Worm (Caenorhabditis elegans): ENCODE results near the gene T10F2.2.

- no peak for TF ChIP-seq jun-1 (tag; optimal IDR thresholded peaks at IDR 0.05)
- no peak for TF ChIP-seq nhr-77 (tag; optimal IDR thresholded peaks at IDR 0.05)
- no peak for TF ChIP-seq ceh-82 (tag; optimal IDR thresholded peaks at IDR 0.05)
- TF ChIP-seq nfya-1 (tag; optimal IDR thresholded peaks at IDR 0.05; ENCODE audit: insufficient read depth): no peak
- no peak for TF ChIP-seq aly-2 (tag; optimal IDR thresholded peaks at IDR 0.05)
- TF ChIP-seq lsy-12 (tag; optimal IDR thresholded peaks at IDR 0.05): no peak
- TF ChIP-seq nhr-237 (tag; optimal IDR thresholded peaks at IDR 0.05): no peak
- no peak for TF ChIP-seq unc-39 (tag; optimal IDR thresholded peaks at IDR 0.05)
These were observed 17.7 kb downstream of the T10F2.2 start for ce11 chrIII:5147445-5147844.

All from whole organism, L3 larva.